Fruit fly (Drosophila melanogaster): Measurements from ENCODE around the gene CG46412.
"Not testable (repeated sequence)": the region's sequence is repeated elsewhere in the genome, so short reads cannot be mapped to it uniquely, and the experiment has no call there.

The CG46412 gene

DNA sequence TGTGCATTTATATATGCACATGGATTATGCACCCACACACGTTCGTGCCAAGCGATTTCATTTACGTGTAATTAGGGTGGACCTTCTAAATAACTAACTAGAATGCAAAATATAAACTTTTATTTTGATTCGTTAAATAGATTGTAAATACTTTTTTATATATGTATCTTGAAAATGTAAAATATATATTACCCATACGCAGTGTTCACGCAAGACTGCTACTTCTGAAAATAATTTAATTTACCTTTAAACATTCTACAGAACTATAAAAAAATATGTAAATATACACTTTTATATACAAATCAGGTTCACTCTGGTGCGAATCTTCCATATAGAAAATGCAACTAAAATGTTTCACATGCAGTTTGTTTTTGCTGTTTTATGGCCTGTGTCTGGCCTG, 29.9 kb upstream of the CG46412 start (continued):
- TF ChIP-seq Sox15 (GFP tag; optimal IDR thresholded peaks at IDR 0.05) (no peak), CG4318 (GFP tag; optimal IDR thresholded peaks at IDR 0.05) (peak; percentile 2), Ets21C (GFP tag; optimal IDR thresholded peaks at IDR 0.05) (no peak), Sox14 (GFP tag; optimal IDR thresholded peaks at IDR 0.05) (no peak), pdm3 (GFP tag; optimal IDR thresholded peaks at IDR 0.05) (peak; percentile 26), CG32006 (GFP tag; optimal IDR thresholded peaks at IDR 0.05) (peak; percentile 56), CG9139 (GFP tag; optimal IDR thresholded peaks at IDR 0.05) (no peak), net (GFP tag; optimal IDR thresholded peaks at IDR 0.05) (peak; percentile 9), salr (GFP tag; optimal IDR thresholded peaks at IDR 0.05) (peak in 1 of 2 experiments; percentile 28), CG10669 (GFP tag; optimal IDR thresholded peaks at IDR 0.05) (peak; percentile 26), CG7368 (GFP tag; optimal IDR thresholded peaks at IDR 0.05) (no peak), CG6276 (GFP tag; optimal IDR thresholded peaks at IDR 0.05) (peak; percentile 43), topi (GFP tag; optimal IDR thresholded peaks at IDR 0.05) (no peak), fd59A (GFP tag; optimal IDR thresholded peaks at IDR 0.05) (no peak), Eip78C (GFP tag) (peak; percentile 62), lz (GFP tag; optimal IDR thresholded peaks at IDR 0.05) (no peak), fkh (GFP tag; optimal IDR thresholded peaks at IDR 0.05) (no peak), CG16779 (tag; optimal IDR thresholded peaks at IDR 0.05) (peak; percentile 7), CG10631 (GFP tag; optimal IDR thresholded peaks at IDR 0.05) (peak; percentile 10), Eip93F (GFP tag; optimal IDR thresholded peaks at IDR 0.05) (no peak), CG1621 (tag; optimal IDR thresholded peaks at IDR 0.05) (no peak)

DNA sequence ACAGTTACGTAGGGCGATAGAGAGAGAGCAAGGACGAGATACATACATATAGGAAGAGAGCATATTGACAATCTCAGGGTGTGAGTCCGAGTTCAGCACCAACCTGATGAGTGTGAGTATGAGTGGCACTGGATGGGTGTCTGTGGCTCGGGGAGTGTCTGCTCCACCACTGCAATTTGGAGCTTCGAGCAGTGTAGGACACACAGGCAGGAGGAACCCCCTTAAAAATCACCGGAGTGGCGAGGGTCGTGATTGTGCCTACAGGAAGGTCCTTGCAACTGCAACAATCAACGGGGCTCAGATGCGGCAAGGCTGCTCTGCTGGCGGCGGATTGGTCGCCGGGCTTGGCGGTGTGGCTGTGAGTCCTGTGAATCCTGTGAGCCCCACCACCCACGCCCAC, 27.9 kb upstream of the CG46412 start:
- peak; percentile 62 for TF ChIP-seq CG7368 (GFP tag; optimal IDR thresholded peaks at IDR 0.05)
- no peak for TF ChIP-seq Sox15 (GFP tag; optimal IDR thresholded peaks at IDR 0.05)
- TF ChIP-seq CG6163 (GFP tag; IDR thresholded peaks at IDR 0.05): 0 out of 3 replicates have a peak, but pooled peaks have one; percentile 8
- no peak for TF ChIP-seq CG31627 (GFP tag; optimal IDR thresholded peaks at IDR 0.05)

DNA sequence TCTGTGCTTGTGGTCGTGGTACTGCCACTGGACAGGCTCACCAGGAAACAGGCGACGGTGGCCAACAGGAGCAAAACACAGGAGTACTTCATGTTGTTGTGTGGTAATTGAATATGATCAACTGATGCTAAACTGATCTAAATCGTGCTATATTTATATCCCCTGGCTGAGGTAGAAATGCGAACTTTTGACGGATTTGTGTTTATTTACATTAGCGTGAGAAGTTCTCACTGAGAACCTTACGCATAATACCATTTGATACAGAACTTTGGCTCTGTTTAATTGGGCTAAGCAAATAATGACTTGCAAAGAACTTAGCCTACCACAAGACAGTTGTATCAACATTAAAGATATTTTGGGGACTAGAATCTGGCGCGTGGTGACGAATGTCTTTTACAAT, 27.3 kb upstream of the CG46412 start, which contains the start of gene CG33268:
CG33268 (minus strand) TSS at position 101 of the 400 bp plus-strand sequence.
- TF ChIP-seq CG8632 (GFP tag; optimal IDR thresholded peaks at IDR 0.05) (no peak), cyc (GFP tag; optimal IDR thresholded peaks at IDR 0.05) (no peak), CG32006 (GFP tag; optimal IDR thresholded peaks at IDR 0.05) (no peak), achi (GFP tag; optimal IDR thresholded peaks at IDR 0.05) (no peak), Sox14 (GFP tag; optimal IDR thresholded peaks at IDR 0.05) (no peak), fd59A (GFP tag; optimal IDR thresholded peaks at IDR 0.05) (no peak), Eip75B (GFP tag; optimal IDR thresholded peaks at IDR 0.05) (no peak), pdm3 (GFP tag; optimal IDR thresholded peaks at IDR 0.05) (no peak), spab (GFP tag; optimal IDR thresholded peaks at IDR 0.05) (no peak), CG4318 (GFP tag; optimal IDR thresholded peaks at IDR 0.05) (no peak), CG3032 (tag; optimal IDR thresholded peaks at IDR 0.05) (no peak), svp (GFP tag) (no peak), dsx (GFP tag; optimal IDR thresholded peaks at IDR 0.05; ENCODE audit: poor library complexity, severe bottlenecking) (no peak), CG11762 (GFP tag; optimal IDR thresholded peaks at IDR 0.05; ENCODE audit: insufficient read depth) (no peak), CG3919 (GFP tag; optimal IDR thresholded peaks at IDR 0.05) (no peak), Eip78C (GFP tag) (no peak), fd85E (GFP tag; optimal IDR thresholded peaks at IDR 0.05) (no peak), CG10631 (GFP tag; optimal IDR thresholded peaks at IDR 0.05) (no peak), OdsH (GFP tag; optimal IDR thresholded peaks at IDR 0.05) (no peak)

DNA sequence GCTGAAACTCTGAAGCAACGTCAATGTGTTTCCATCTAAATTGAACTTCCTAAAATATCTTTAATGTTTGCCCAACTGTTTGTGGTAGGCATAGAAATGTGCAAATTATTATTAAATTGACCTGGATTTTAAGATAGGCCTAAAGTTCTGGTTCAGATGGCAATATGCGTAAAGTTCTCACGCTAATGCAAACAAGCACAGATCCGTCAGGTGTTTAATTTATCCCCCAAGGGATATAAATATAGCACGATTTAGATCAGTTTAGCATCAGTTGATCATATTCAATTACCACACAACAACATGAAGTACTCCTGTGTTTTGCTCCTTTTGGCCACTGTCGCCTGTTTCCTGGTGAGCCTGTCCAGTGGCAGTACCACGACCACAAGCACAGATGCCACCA, 25.5 kb upstream of the CG46412 start, which contains the start of gene CG7377:
CG7377 (plus strand) TSS at position 301 of the 400 bp plus-strand sequence.
- not testable (repeated sequence) for TF ChIP-seq Eip78C (GFP tag); CG7368 (GFP tag; optimal IDR thresholded peaks at IDR 0.05); topi (GFP tag; optimal IDR thresholded peaks at IDR 0.05)
